Fruit fly (Drosophila melanogaster) whole organism, embryonic: ENCODE data around the gene Acp76A.
A peak's percentile ranks its signal among the peaks of the same experiment; 100 is the strongest.

Source experiments
- BEAF-32 ChIP-seq: fragments of 200-800 bp; sonication (Bioruptor generic); optimal IDR thresholded peaks from 3 replicates; lab custom pipeline; 2017; ENCODE audit warnings: missing biosample characterization, missing genetic modification characterization, mild to moderate bottlenecking, moderate library complexity, missing genetic modification reagents
- CG10431 ChIP-seq: fragments of 200-800 bp; sonication (Bioruptor generic); optimal IDR thresholded peaks from 3 replicates; lab custom pipeline; 2018; ENCODE audit warnings: missing biosample characterization, mild to moderate bottlenecking, missing genetic modification characterization
- CG11504 ChIP-seq: fragments of 200-800 bp; sonication (Bioruptor generic); optimal IDR thresholded peaks from 3 replicates; lab custom pipeline; 2019; ENCODE audit warnings: missing biosample characterization, mild to moderate bottlenecking, missing genetic modification characterization, moderate library complexity
- CG11695 ChIP-seq: fragments of 200-800 bp; sonication (Bioruptor generic); IDR thresholded peaks from 3 replicates; pipeline ENCODE4 v1.3.6; 2022; ENCODE audit warnings: missing biosample characterization, missing genetic modification characterization
- CG12071 ChIP-seq: fragments of 200-800 bp; sonication (Bioruptor generic); optimal IDR thresholded peaks from 3 replicates; lab custom pipeline; 2018; ENCODE audit warnings: missing biosample characterization, mild to moderate bottlenecking, missing genetic modification characterization
- CG12236 ChIP-seq: fragments of 200-800 bp; sonication (Bioruptor generic); optimal IDR thresholded peaks from 2 replicates; lab custom pipeline; 2016; ENCODE audit warnings: missing biosample characterization, missing genetic modification characterization
- CG12942 ChIP-seq: fragments of 200-800 bp; sonication (Bioruptor generic); optimal IDR thresholded peaks from 3 replicates; lab custom pipeline; 2016; ENCODE audit warnings: missing biosample characterization, missing genetic modification characterization
- CG14667 ChIP-seq: fragments of 200-800 bp; sonication (Bioruptor generic); IDR thresholded peaks from 2 replicates; pipeline ENCODE4 v1.3.6; 2022; ENCODE audit warnings: missing biosample characterization, missing genetic modification characterization
- CG14710 ChIP-seq: fragments of 200-800 bp; sonication (Bioruptor generic); optimal IDR thresholded peaks from 3 replicates; lab custom pipeline; 2019; ENCODE audit warnings: missing biosample characterization, mild to moderate bottlenecking, missing genetic modification characterization, moderate library complexity
- CG1603 ChIP-seq: fragments of 200-800 bp; sonication (Bioruptor generic); optimal IDR thresholded peaks from 2 replicates; lab custom pipeline; 2019; ENCODE audit warnings: missing biosample characterization, mild to moderate bottlenecking, missing genetic modification characterization, moderate library complexity
- CG17361 ChIP-seq: fragments of 200-800 bp; sonication (Bioruptor generic); IDR thresholded peaks from 3 replicates; pipeline ENCODE4 v1.3.6; 2022; ENCODE audit warnings: missing biosample characterization, missing genetic modification characterization
- CG18619 ChIP-seq: fragments of 200-800 bp; sonication (Bioruptor generic); optimal IDR thresholded peaks from 3 replicates; lab custom pipeline; 2017; ENCODE audit warnings: missing biosample characterization, mild to moderate bottlenecking, missing genetic modification characterization
- CG31388 ChIP-seq: fragments of 200-800 bp; sonication (Bioruptor generic); optimal IDR thresholded peaks from 2 replicates; lab custom pipeline; 2016; ENCODE audit warnings: missing biosample characterization, missing genetic modification characterization
- CG34224 ChIP-seq: fragments of 200-800 bp; sonication (Bioruptor generic); IDR thresholded peaks from 3 replicates; pipeline ENCODE4 v1.3.6; 2022; ENCODE audit warnings: missing biosample characterization, missing genetic modification characterization; ENCODE audit not compliant: partially characterized antibody
- CG3995 ChIP-seq: fragments of 200-800 bp; sonication (Bioruptor generic); optimal IDR thresholded peaks from 3 replicates; lab custom pipeline; 2016; ENCODE audit warnings: missing biosample characterization, missing genetic modification characterization
- CG4617 ChIP-seq: fragments of 200-800 bp; sonication (Bioruptor generic); optimal IDR thresholded peaks from 3 replicates; lab custom pipeline; 2016; ENCODE audit warnings: missing biosample characterization, missing genetic modification characterization, borderline replicate concordance
- CG4820 ChIP-seq: fragments of 200-800 bp; sonication (Bioruptor generic); optimal IDR thresholded peaks from 3 replicates; lab custom pipeline; 2016; ENCODE audit warnings: missing biosample characterization, missing genetic modification characterization
- CG4854 ChIP-seq: fragments of 200-800 bp; sonication (Bioruptor generic); optimal IDR thresholded peaks from 2 replicates; lab custom pipeline; 2016; ENCODE audit warnings: missing biosample characterization, missing genetic modification characterization, inconsistent platforms
- CG6654 ChIP-seq: fragments of 200-800 bp; sonication (Bioruptor generic); optimal IDR thresholded peaks from 2 replicates; lab custom pipeline; 2017; ENCODE audit warnings: missing biosample characterization, mild to moderate bottlenecking, missing genetic modification characterization
- CG8089 ChIP-seq: fragments of 200-800 bp; sonication (Bioruptor generic); optimal IDR thresholded peaks from 3 replicates; lab custom pipeline; 2016; ENCODE audit warnings: missing biosample characterization, missing genetic modification characterization
- CG8924 ChIP-seq: fragments of 200-800 bp; optimal IDR thresholded peaks from 3 replicates; lab custom pipeline; 2019; ENCODE audit warnings: missing biosample characterization, mild to moderate bottlenecking, missing genetic modification characterization, moderate library complexity
- CG9437 ChIP-seq: fragments of 200-800 bp; sonication (Bioruptor generic); optimal IDR thresholded peaks from 2 replicates; lab custom pipeline; 2018; ENCODE audit warnings: missing biosample characterization, mild to moderate bottlenecking, missing genetic modification characterization
- CTCF ChIP-seq: fragments of 200-800 bp; sonication (Bioruptor generic); optimal IDR thresholded peaks from 2 replicates; lab custom pipeline; 2017; ENCODE audit warnings: missing biosample characterization, mild to moderate bottlenecking, missing genetic modification characterization, moderate library complexity
- Fer1 ChIP-seq: fragments of 200-800 bp; sonication (Bioruptor generic); optimal IDR thresholded peaks from 2 replicates; lab custom pipeline; 2017; ENCODE audit warnings: missing biosample characterization, mild to moderate bottlenecking, missing genetic modification characterization
- GATAe ChIP-seq: fragments of 200-800 bp; sonication (Bioruptor generic); conservative IDR thresholded peaks from 2 replicates; pipeline ENCODE4 v1.3.6; 2022; ENCODE audit warnings: missing biosample characterization, missing genetic modification characterization
- HLH54F ChIP-seq: fragments of 200-800 bp; sonication (Bioruptor generic); optimal IDR thresholded peaks from 3 replicates; lab custom pipeline; 2016; ENCODE audit warnings: missing biosample characterization, missing genetic modification characterization
- Hr3 ChIP-seq: fragments of 200-800 bp; sonication (Bioruptor generic); optimal IDR thresholded peaks from 3 replicates; lab custom pipeline; 2016; ENCODE audit warnings: missing biosample characterization, missing genetic modification characterization
- Hsf ChIP-seq: fragments of 200-800 bp; sonication (Bioruptor generic); optimal IDR thresholded peaks from 3 replicates; lab custom pipeline; 2016; ENCODE audit warnings: missing biosample characterization, missing genetic modification characterization
- MBD-R2 ChIP-seq: fragments of 200-800 bp; sonication (Bioruptor generic); IDR thresholded peaks from 2 replicates; pipeline ENCODE4 v1.3.6; 2022; ENCODE audit warnings: missing biosample characterization, missing genetic modification characterization
- Mes4 ChIP-seq: fragments of 200-800 bp; sonication (Bioruptor generic); optimal IDR thresholded peaks from 2 replicates; lab custom pipeline; 2016; ENCODE audit warnings: missing biosample characterization, missing genetic modification characterization
- Optix ChIP-seq: fragments of 200-800 bp; sonication (Bioruptor generic); IDR thresholded peaks from 3 replicates; pipeline ENCODE4 v1.3.6; 2022; ENCODE audit warnings: missing biosample characterization, missing genetic modification characterization
- Scr ChIP-seq: fragments of 200-800 bp; sonication (Bioruptor generic); IDR thresholded peaks from 2 replicates; pipeline ENCODE4 v1.3.6; 2022; ENCODE audit warnings: missing biosample characterization, missing genetic modification characterization; ENCODE audit not compliant: partially characterized antibody
- Spps ChIP-seq: fragments of 200-800 bp; sonication (Bioruptor generic); optimal IDR thresholded peaks from 2 replicates; lab custom pipeline; 2018; ENCODE audit warnings: missing biosample characterization, mild to moderate bottlenecking, missing genetic modification characterization
- Sry-β ChIP-seq: fragments of 200-800 bp; sonication (Bioruptor generic); optimal IDR thresholded peaks from 2 replicates; lab custom pipeline; 2018; ENCODE audit warnings: missing biosample characterization, mild to moderate bottlenecking, missing genetic modification characterization, moderate library complexity
- ap ChIP-seq: fragments of 200-800 bp; sonication (Bioruptor generic); IDR thresholded peaks from 2 replicates; pipeline ENCODE4 v1.3.6; 2022; ENCODE audit warnings: missing biosample characterization, missing genetic modification characterization
- ase ChIP-seq: fragments of 200-800 bp; sonication (Bioruptor generic); IDR thresholded peaks from 3 replicates; pipeline ENCODE4 v1.3.6; 2022; ENCODE audit warnings: missing biosample characterization, missing genetic modification characterization
- ato ChIP-seq: fragments of 200-800 bp; sonication (Bioruptor generic); IDR thresholded peaks from 2 replicates; pipeline ENCODE4 v1.3.6; 2022; ENCODE audit warnings: missing biosample characterization, missing genetic modification characterization; ENCODE audit not compliant: partially characterized antibody
- br ChIP-seq: fragments of >200 bp; optimal IDR thresholded peaks from 2 replicates; lab custom pipeline; 2017
- exex ChIP-seq: fragments of 200-800 bp; sonication (Bioruptor generic); optimal IDR thresholded peaks from 4 replicates; lab custom pipeline; 2018; ENCODE audit warnings: missing biosample characterization, mild to moderate bottlenecking, missing genetic modification characterization, moderate library complexity
- fru ChIP-seq: fragments of >200 bp; optimal IDR thresholded peaks from 2 replicates; lab custom pipeline; 2017
- fu2 ChIP-seq: fragments of 200-800 bp; sonication (Bioruptor generic); optimal IDR thresholded peaks from 2 replicates; lab custom pipeline; 2016; ENCODE audit warnings: missing biosample characterization, missing genetic modification characterization
- ind ChIP-seq: fragments of 200-800 bp; sonication (Bioruptor generic); optimal IDR thresholded peaks from 3 replicates; lab custom pipeline; 2016; ENCODE audit warnings: missing biosample characterization, missing genetic modification characterization
- lilli ChIP-seq: fragments of 200-800 bp; sonication (Bioruptor generic); optimal IDR thresholded peaks from 3 replicates; lab custom pipeline; 2016; ENCODE audit warnings: missing biosample characterization, missing genetic modification characterization
- p53 ChIP-seq: fragments of 200-800 bp; sonication (Bioruptor generic); optimal IDR thresholded peaks from 2 replicates; lab custom pipeline; 2016; ENCODE audit warnings: missing biosample characterization, missing genetic modification characterization
- pan ChIP-seq, 4 experiments: fragments of >200 bp in 3 of 4; fragments of 200-800 bp in 1 of 4; sonication (Bioruptor generic) in 1 of 4; optimal IDR thresholded peaks in 3 of 4; IDR thresholded peaks in 1 of 4; 2 replicates each; pipeline versions ENCODE4 v1.3.6 to Lab custom; 2017 to 2022; ENCODE audit warnings: missing biosample characterization in 2 of 4, missing genetic modification characterization in 2 of 4, mixed read lengths in 1 of 4
- pfk ChIP-seq: fragments of 200-800 bp; sonication (Bioruptor generic); optimal IDR thresholded peaks from 2 replicates; lab custom pipeline; 2018; ENCODE audit warnings: missing biosample characterization, mild to moderate bottlenecking, missing genetic modification characterization, moderate library complexity
- schlank ChIP-seq: fragments of 200-800 bp; sonication (Bioruptor generic); optimal IDR thresholded peaks from 2 replicates; lab custom pipeline; 2018; ENCODE audit warnings: missing biosample characterization, mild to moderate bottlenecking, missing genetic modification characterization
- tll ChIP-seq, 2 experiments: fragments of 200-800 bp in 1 of 2; fragments of >200 bp in 1 of 2; sonication (Bioruptor generic) in 1 of 2; optimal IDR thresholded peaks; 2 replicates each; lab custom pipeline; 2017 to 2019; ENCODE audit warnings: missing biosample characterization in 2 of 2, missing genetic modification characterization in 2 of 2, mild to moderate bottlenecking in 1 of 2, moderate library complexity in 1 of 2
- trh ChIP-seq: fragments of 200-800 bp; sonication (Bioruptor generic); optimal IDR thresholded peaks from 2 replicates; lab custom pipeline; 2016; ENCODE audit warnings: missing biosample characterization, missing genetic modification characterization
- tx ChIP-seq: fragments of 200-800 bp; sonication (Bioruptor generic); optimal IDR thresholded peaks from 2 replicates; lab custom pipeline; 2016; ENCODE audit warnings: missing biosample characterization, missing genetic modification characterization
- vnd ChIP-seq: fragments of 200-800 bp; sonication (Bioruptor generic); IDR thresholded peaks from 3 replicates; pipeline ENCODE4 v1.3.6; 2022; ENCODE audit warnings: missing biosample characterization, missing genetic modification characterization; ENCODE audit not compliant: partially characterized antibody

Gene Acp76A

dm6 chr3L:19041665-19042385, 10.0 kb downstream of the Acp76A start (continued):
- TF ChIP-seq Hr3 (peak; percentile 32), CG12942 (GFP tag; lab: Kevin White, UChicago) (peak; percentile 1), ind (no peak), ase (GFP tag; lab: Robert Waterston, UW) (no peak), lilli (GFP tag; lab: Kevin White, UChicago) (peak; percentile 5), GATAe (GFP tag; lab: Robert Waterston, UW) (no peak), schlank (tag; lab: Kevin White, UChicago) (no peak), pfk (GFP tag; lab: Kevin White, UChicago) (no peak), CG10431 (GFP tag; lab: Kevin White, UChicago) (no peak), Optix (GFP tag; lab: Robert Waterston, UW) (no peak), CG12236 (GFP tag; lab: Kevin White, UChicago) (no peak), CG8089 (GFP tag; lab: Kevin White, UChicago) (no peak), CG6654 (no peak), Mes4 (GFP tag; lab: Kevin White, UChicago) (no peak), CG18619 (GFP tag; lab: Kevin White, UChicago) (no peak), CG14710 (tag; lab: Kevin White, UChicago) (peak; percentile 16), CG17361 (GFP tag; lab: Robert Waterston, UW) (peak; percentile 67; the same call in 2 of the 3 replicates), MBD-R2 (no peak), Spps (tag; lab: Kevin White, UChicago) (no peak), CG11504 (peak; percentile 69), CG4820 (GFP tag; lab: Kevin White, UChicago) (peak; percentile 19), fu2 (GFP tag; lab: Kevin White, UChicago) (no peak), CG34224 (GFP tag; lab: Robert Waterston, UW) (no peak), CTCF (peak; percentile 17), CG4854 (GFP tag; lab: Kevin White, UChicago) (no peak), CG9437 (GFP tag; lab: Kevin White, UChicago) (peak; percentile 30), CG31388 (GFP tag; lab: Kevin White, UChicago) (no peak), Fer1 (peak; percentile 17), CG11695 (GFP tag; lab: Robert Waterston, UW) (no peak), Scr (no peak), vnd (GFP tag; lab: Robert Waterston, UW) (no peak), trh (GFP tag; lab: Kevin White, UChicago) (no peak), Hsf (GFP tag; lab: Kevin White, UChicago) (peak; percentile 22), ap (GFP tag; lab: Robert Waterston, UW) (no peak), CG4617 (no peak), CG1603 (tag; lab: Kevin White, UChicago) (no peak), CG14667 (GFP tag; lab: Robert Waterston, UW) (no peak), p53 (GFP tag; lab: Kevin White, UChicago) (no peak), BEAF-32 (no peak), HLH54F (GFP tag; lab: Kevin White, UChicago) (no peak), CG12071 (GFP tag; lab: Kevin White, UChicago) (no peak), Sry-β (GFP tag; lab: Kevin White, UChicago) (no peak), exex (tag; lab: Kevin White, UChicago) (no peak), br (lab: Kevin White, UChicago) (no peak), fru (lab: Kevin White, UChicago) (no peak), CG3995 (GFP tag; lab: Kevin White, UChicago) (no peak), CG8924 (peak; percentile 11), ato (GFP tag; lab: Robert Waterston, UW) (no peak), tx (GFP tag; lab: Kevin White, UChicago) (no peak), pan (optimal IDR thresholded peaks at IDR 0.05; lab: Kevin White, UChicago) (no peak), pan (GFP tag; optimal IDR thresholded peaks at IDR 0.05 in 1 of 2, IDR thresholded peaks at IDR 0.05 in 1 of 2) (no peak), tll (GFP tag; optimal IDR thresholded peaks at IDR 0.05; lab: Kevin White, UChicago) (no peak)
